Worm (Caenorhabditis elegans): ENCODE data around the gene unc-8.

The unc-8 gene

ce11 chrIV:7149020-7149601 lies 47.8 kb upstream of the unc-8 start, which contains the start of gene C34D4.4:
Gene C34D4.4 (plus strand): TSS chrIV:7149361.
- peak; percentile 14; the same call in 1 of the 2 replicates for TF ChIP-seq hmg-1.2 (GFP tag; IDR thresholded peaks at IDR 0.05)
- peak; percentile 14; the same call in 1 of the 2 replicates for TF ChIP-seq D2030.7 (GFP tag; IDR thresholded peaks at IDR 0.05)
- peak; percentile 52 for TF ChIP-seq ceh-91 (GFP tag; IDR thresholded peaks at IDR 0.05)
- TF ChIP-seq repo-1 (tag; optimal IDR thresholded peaks at IDR 0.05) = no peak
- 0 out of 2 replicates have a peak, but pooled peaks have one; percentile 9 for TF ChIP-seq mcd-1 (GFP tag; IDR thresholded peaks at IDR 0.05)
- no peak for TF ChIP-seq lsy-27 (tag; optimal IDR thresholded peaks at IDR 0.05; ENCODE audit: borderline replicate concordance, insufficient read depth)
- TF ChIP-seq efl-1 (GFP tag; optimal IDR thresholded peaks at IDR 0.05) = peak; percentile 58
- TF ChIP-seq dpl-1 (GFP tag; optimal IDR thresholded peaks at IDR 0.05) = peak; percentile 21
- peak; percentile 43; the same call in 1 of the 2 replicates for TF ChIP-seq dox-1 (GFP tag; IDR thresholded peaks at IDR 0.05)
- no peak for TF ChIP-seq hmg-20 (GFP tag; IDR thresholded peaks at IDR 0.05)
- no peak for TF ChIP-seq snpc-4 (GFP tag; optimal IDR thresholded peaks at IDR 0.05)
- peak in 2 of 4 experiments; percentile 42 to 54 for TF ChIP-seq snpc-4 (tag; optimal IDR thresholded peaks at IDR 0.05)
- TF ChIP-seq lin-54 (GFP tag; optimal IDR thresholded peaks at IDR 0.05) = peak; percentile 27
- TF ChIP-seq cebp-2 (GFP tag; IDR thresholded peaks at IDR 0.05) = no peak
- TF ChIP-seq aptf-2 (GFP tag; conservative IDR thresholded peaks at IDR 0.05) = peak; percentile 93
- peak; percentile 36; the same call in 1 of the 2 replicates for TF ChIP-seq F33H1.4 (GFP tag; IDR thresholded peaks at IDR 0.05)
- TF ChIP-seq chd-7 (tag; optimal IDR thresholded peaks at IDR 0.05) = no peak
- TF ChIP-seq hsf-1 (GFP tag; IDR thresholded peaks at IDR 0.05) = 0 out of 2 replicates have a peak, but pooled peaks have one; percentile 55
- peak; percentile 54 for TF ChIP-seq K12H6.12 (tag; optimal IDR thresholded peaks at IDR 0.05)
- 0 out of 2 replicates have a peak, but pooled peaks have one; percentile 21 for TF ChIP-seq pbrm-1 (GFP tag; IDR thresholded peaks at IDR 0.05)
- no peak for TF ChIP-seq nhr-120 (GFP tag; IDR thresholded peaks at IDR 0.05)
- peak; percentile 73 for TF ChIP-seq lsl-1 (GFP tag; optimal IDR thresholded peaks at IDR 0.05)
- no peak for TF ChIP-seq nhr-27 (tag; optimal IDR thresholded peaks at IDR 0.05)
- TF ChIP-seq madf-6 (GFP tag; IDR thresholded peaks at IDR 0.05) = peak; percentile 43; the same call in 1 of the 2 replicates
- TF ChIP-seq cebp-1 (GFP tag; IDR thresholded peaks at IDR 0.05) = peak; percentile 60; the same call in 1 of the 2 replicates
- peak; percentile 94 for TF ChIP-seq cebp-1 (tag; optimal IDR thresholded peaks at IDR 0.05)

ce11 chrIV:7152409-7152808 lies 44.5 kb upstream of the unc-8 start, which contains the start of gene col-113:
Gene col-113 (minus strand): TSS chrIV:7152509.
- TF ChIP-seq ceh-27 (GFP tag; optimal IDR thresholded peaks at IDR 0.05) = no peak
- TF ChIP-seq attf-6 (GFP tag; IDR thresholded peaks at IDR 0.05) = no peak
- no peak for TF ChIP-seq dox-1 (GFP tag; IDR thresholded peaks at IDR 0.05)

- no peak for TF ChIP-seq bed-2 (GFP tag; IDR thresholded peaks at IDR 0.05)
- no peak for TF ChIP-seq tlf-1 (GFP tag; optimal IDR thresholded peaks at IDR 0.05)
- no peak for TF ChIP-seq T07F8.4 (tag; optimal IDR thresholded peaks at IDR 0.05)
- TF ChIP-seq sptf-2 (GFP tag; optimal IDR thresholded peaks at IDR 0.05) = no peak
- no peak for TF ChIP-seq ekl-4 (GFP tag; IDR thresholded peaks at IDR 0.05)
- no peak for TF ChIP-seq ama-1 (optimal IDR thresholded peaks at IDR 0.05)
- no peak for TF ChIP-seq ama-1 (GFP tag; optimal IDR thresholded peaks at IDR 0.05)
- TF ChIP-seq C17E4.6 (GFP tag; IDR thresholded peaks at IDR 0.05) = no peak
- TF ChIP-seq cebp-1 (GFP tag; IDR thresholded peaks at IDR 0.05) = no peak
- no peak for TF ChIP-seq cebp-1 (tag; optimal IDR thresholded peaks at IDR 0.05)
- no peak for TF ChIP-seq aptf-2 (GFP tag; conservative IDR thresholded peaks at IDR 0.05)
- no peak for TF ChIP-seq madf-3 (GFP tag; IDR thresholded peaks at IDR 0.05)
- TF ChIP-seq F23B12.7 (tag; optimal IDR thresholded peaks at IDR 0.05; ENCODE audit: insufficient read depth) = no peak
- TF ChIP-seq unc-130 (GFP tag; optimal IDR thresholded peaks at IDR 0.05) = no peak
Measured at ce11 chrIV:7153362-7153761, 43.6 kb upstream of the unc-8 start, which contains the start of gene C34D4.3. Gene C34D4.3 (plus strand): TSS chrIV:7153662.
